Fruit fly (Drosophila melanogaster) whole organism, embryonic: ENCODE data around the gene CG42763.

Experiments used
- BEAF-32 ChIP-seq: fragments of 200-800 bp; sonication (Bioruptor generic); optimal IDR thresholded peaks from 3 replicates; lab custom pipeline; 2017; ENCODE audit warnings: missing biosample characterization, missing genetic modification characterization, mild to moderate bottlenecking, moderate library complexity, missing genetic modification reagents
- Bgb ChIP-seq: fragments of 200-800 bp; sonication (Bioruptor generic); IDR thresholded peaks from 2 replicates; pipeline ENCODE4 v1.3.6; 2022; ENCODE audit warnings: missing biosample characterization, missing genetic modification characterization; ENCODE audit not compliant: partially characterized antibody
- CG13424 ChIP-seq: fragments of 200-800 bp; sonication (Bioruptor generic); optimal IDR thresholded peaks from 2 replicates; lab custom pipeline; 2019; ENCODE audit warnings: missing biosample characterization, mild to moderate bottlenecking, missing genetic modification characterization, moderate library complexity
- CG13624 ChIP-seq: fragments of 200-800 bp; sonication (Bioruptor generic); optimal IDR thresholded peaks from 2 replicates; lab custom pipeline; 2016; ENCODE audit warnings: missing biosample characterization, missing genetic modification characterization
- CG14965 ChIP-seq: fragments of 200-800 bp; sonication (Bioruptor generic); optimal IDR thresholded peaks from 2 replicates; lab custom pipeline; 2016; ENCODE audit warnings: missing biosample characterization, missing genetic modification characterization, borderline replicate concordance
- CG15479 ChIP-seq: fragments of 200-800 bp; sonication (Bioruptor generic); optimal IDR thresholded peaks from 3 replicates; lab custom pipeline; 2019; ENCODE audit warnings: missing biosample characterization, mild to moderate bottlenecking, missing genetic modification characterization, moderate library complexity
- CG16779 ChIP-seq: fragments of 200-800 bp; sonication (Bioruptor generic); IDR thresholded peaks from 2 replicates; pipeline ENCODE4 v1.3.6; 2022; ENCODE audit warnings: missing biosample characterization, missing genetic modification characterization
- CG1792 ChIP-seq: fragments of 200-800 bp; sonication (Bioruptor generic); optimal IDR thresholded peaks from 2 replicates; lab custom pipeline; 2016; ENCODE audit warnings: missing biosample characterization, missing genetic modification characterization
- CG18011 ChIP-seq: fragments of 200-800 bp; sonication (Bioruptor generic); optimal IDR thresholded peaks from 2 replicates; lab custom pipeline; 2017; ENCODE audit warnings: missing biosample characterization, missing genetic modification characterization, mild to moderate bottlenecking, moderate library complexity, missing genotype
- CG34224 ChIP-seq: fragments of 200-800 bp; sonication (Bioruptor generic); IDR thresholded peaks from 3 replicates; pipeline ENCODE4 v1.3.6; 2022; ENCODE audit warnings: missing biosample characterization, missing genetic modification characterization; ENCODE audit not compliant: partially characterized antibody
- CG34376 ChIP-seq: fragments of 200-800 bp; sonication (Bioruptor generic); optimal IDR thresholded peaks from 2 replicates; lab custom pipeline; 2018; ENCODE audit warnings: missing biosample characterization, mild to moderate bottlenecking, missing genetic modification characterization
- CG4707 ChIP-seq: fragments of 200-800 bp; sonication (Bioruptor generic); optimal IDR thresholded peaks from 2 replicates; lab custom pipeline; 2018; ENCODE audit warnings: missing biosample characterization, mild to moderate bottlenecking, missing genetic modification characterization, moderate library complexity
- CG5245 ChIP-seq: fragments of 200-800 bp; sonication (Bioruptor generic); optimal IDR thresholded peaks from 3 replicates; lab custom pipeline; 2016; ENCODE audit warnings: missing biosample characterization, missing genetic modification characterization
- CG6654 ChIP-seq: fragments of 200-800 bp; sonication (Bioruptor generic); optimal IDR thresholded peaks from 2 replicates; lab custom pipeline; 2017; ENCODE audit warnings: missing biosample characterization, mild to moderate bottlenecking, missing genetic modification characterization
- CG6689 ChIP-seq: fragments of 200-800 bp; sonication (Bioruptor generic); IDR thresholded peaks from 2 replicates; pipeline ENCODE4 v1.3.6; 2022; ENCODE audit warnings: missing biosample characterization, missing genetic modification characterization
- CG7372 ChIP-seq: fragments of 200-800 bp; sonication (Bioruptor generic); IDR thresholded peaks from 2 replicates; pipeline ENCODE4 v1.3.6; 2022; ENCODE audit warnings: missing biosample characterization, missing genetic modification characterization
- CG9609 ChIP-seq: fragments of 200-800 bp; sonication (Bioruptor generic); optimal IDR thresholded peaks from 3 replicates; lab custom pipeline; 2016; ENCODE audit warnings: missing biosample characterization, missing genetic modification characterization
- CoRest ChIP-seq: fragments of 200-800 bp; sonication (Bioruptor generic); optimal IDR thresholded peaks from 3 replicates; lab custom pipeline; 2018; ENCODE audit warnings: missing biosample characterization, mild to moderate bottlenecking, missing genetic modification characterization, moderate library complexity
- D19A ChIP-seq: fragments of 200-800 bp; optimal IDR thresholded peaks from 3 replicates; lab custom pipeline; 2019; ENCODE audit warnings: missing biosample characterization, mild to moderate bottlenecking, missing genetic modification characterization, moderate library complexity
- E2f1 ChIP-seq: fragments of 200-800 bp; sonication (Bioruptor generic); IDR thresholded peaks from 2 replicates; pipeline ENCODE4 v1.3.6; 2022; ENCODE audit warnings: missing biosample characterization, missing genetic modification characterization
- Fer1 ChIP-seq: fragments of 200-800 bp; sonication (Bioruptor generic); optimal IDR thresholded peaks from 2 replicates; lab custom pipeline; 2017; ENCODE audit warnings: missing biosample characterization, mild to moderate bottlenecking, missing genetic modification characterization
- HLHmδ ChIP-seq: fragments of 200-800 bp; sonication (Bioruptor generic); optimal IDR thresholded peaks from 2 replicates; lab custom pipeline; 2018; ENCODE audit warnings: missing biosample characterization, mild to moderate bottlenecking, missing genetic modification characterization, moderate library complexity
- Hr78 ChIP-seq, 2 experiments: fragments of 200-800 bp in 1 of 2; fragments of >200 bp in 1 of 2; sonication (Bioruptor generic) in 1 of 2; optimal IDR thresholded peaks; 2 replicates each; lab custom pipeline; 2017 to 2019; ENCODE audit warnings: missing biosample characterization in 2 of 2, missing genetic modification characterization in 2 of 2, mild to moderate bottlenecking in 1 of 2, moderate library complexity in 1 of 2
- Lim3 ChIP-seq: fragments of 200-800 bp; sonication (Bioruptor generic); IDR thresholded peaks from 2 replicates; pipeline ENCODE4 v1.3.6; 2022; ENCODE audit warnings: missing biosample characterization, missing genetic modification characterization
- Oaz ChIP-seq: fragments of 200-800 bp; sonication (Bioruptor generic); IDR thresholded peaks from 2 replicates; pipeline ENCODE4 v1.3.6; 2022; ENCODE audit warnings: missing biosample characterization, missing genetic modification characterization
- Sin3A ChIP-seq: fragments of >200 bp; optimal IDR thresholded peaks from 2 replicates; lab custom pipeline; 2018
- cato ChIP-seq: fragments of 200-800 bp; sonication (Bioruptor generic); optimal IDR thresholded peaks from 2 replicates; lab custom pipeline; 2016; ENCODE audit warnings: missing biosample characterization, missing genetic modification characterization, borderline replicate concordance
- chif ChIP-seq, 2 experiments: fragments of 200-800 bp; sonication (Bioruptor generic); optimal IDR thresholded peaks; 3 replicates each; lab custom pipeline; 2016; ENCODE audit warnings: missing biosample characterization in 2 of 2, missing genetic modification characterization in 2 of 2
- crp ChIP-seq, 2 experiments: fragments of 200-800 bp; sonication (Bioruptor generic); optimal IDR thresholded peaks; 2 replicates in 1 of 2; 3 replicates in 1 of 2; lab custom pipeline; 2017; ENCODE audit warnings: missing biosample characterization in 2 of 2, missing genetic modification characterization in 2 of 2, mild to moderate bottlenecking in 1 of 2, moderate library complexity in 1 of 2
- cwo ChIP-seq: fragments of 200-800 bp; sonication (Bioruptor generic); optimal IDR thresholded peaks from 3 replicates; lab custom pipeline; 2017; ENCODE audit warnings: missing biosample characterization, missing genetic modification characterization, mild to moderate bottlenecking, moderate library complexity, missing genetic modification reagents
- dan ChIP-seq: fragments of 200-800 bp; sonication (Bioruptor generic); IDR thresholded peaks from 2 replicates; pipeline ENCODE4 v1.3.6; 2022; ENCODE audit warnings: missing biosample characterization, missing genetic modification characterization
- dysf ChIP-seq: fragments of 200-800 bp; sonication (Bioruptor generic); IDR thresholded peaks from 3 replicates; pipeline ENCODE4 v1.3.6; 2022; ENCODE audit warnings: missing biosample characterization, missing genetic modification characterization
- ems ChIP-seq: fragments of 200-800 bp; sonication (Bioruptor generic); optimal IDR thresholded peaks from 3 replicates; lab custom pipeline; 2016; ENCODE audit warnings: missing biosample characterization, missing genetic modification characterization
- eve ChIP-seq, 2 experiments: fragments of >200 bp; optimal IDR thresholded peaks; 2 replicates each; lab custom pipeline; 2017; ENCODE audit warnings: missing biosample characterization in 2 of 2, missing genetic modification characterization in 2 of 2
- fd96Cb ChIP-seq: fragments of 200-800 bp; sonication (Bioruptor generic); optimal IDR thresholded peaks from 2 replicates; lab custom pipeline; 2018; ENCODE audit warnings: missing biosample characterization, mild to moderate bottlenecking, missing genetic modification characterization, moderate library complexity
- gsb ChIP-seq: fragments of 200-800 bp; sonication (Bioruptor generic); IDR thresholded peaks from 2 replicates; pipeline ENCODE4 v1.3.6; 2022; ENCODE audit warnings: missing biosample characterization, missing genetic modification characterization
- kni ChIP-seq: fragments of 200-800 bp; sonication (Bioruptor generic); optimal IDR thresholded peaks from 3 replicates; lab custom pipeline; 2017; ENCODE audit warnings: mild to moderate bottlenecking, missing biosample characterization, missing genetic modification reagents, missing genetic modification characterization
- lmd ChIP-seq: fragments of 200-800 bp; sonication (Bioruptor generic); IDR thresholded peaks from 2 replicates; pipeline ENCODE4 v1.3.6; 2022; ENCODE audit warnings: missing biosample characterization, missing genetic modification characterization
- mirr ChIP-seq: fragments of 200-800 bp; sonication (Bioruptor generic); optimal IDR thresholded peaks from 3 replicates; lab custom pipeline; 2018; ENCODE audit warnings: missing biosample characterization, mild to moderate bottlenecking, missing genetic modification characterization
- nau ChIP-seq: fragments of 200-800 bp; sonication (Bioruptor generic); optimal IDR thresholded peaks from 3 replicates; lab custom pipeline; 2017; ENCODE audit warnings: missing biosample characterization, mild to moderate bottlenecking, missing genetic modification characterization, missing genetic modification reagents
- nom ChIP-seq: fragments of 200-800 bp; sonication (Bioruptor generic); optimal IDR thresholded peaks from 2 replicates; lab custom pipeline; 2017; ENCODE audit warnings: missing biosample characterization, missing genetic modification characterization, mild to moderate bottlenecking, moderate library complexity, missing genetic modification reagents
- seq ChIP-seq: fragments of 200-800 bp; sonication (Bioruptor generic); IDR thresholded peaks from 2 replicates; pipeline ENCODE4 v1.3.6; 2022; ENCODE audit warnings: missing biosample characterization, missing genetic modification characterization
- tll ChIP-seq, 2 experiments: fragments of 200-800 bp in 1 of 2; fragments of >200 bp in 1 of 2; sonication (Bioruptor generic) in 1 of 2; optimal IDR thresholded peaks; 2 replicates each; lab custom pipeline; 2017 to 2019; ENCODE audit warnings: missing biosample characterization in 2 of 2, missing genetic modification characterization in 2 of 2, mild to moderate bottlenecking in 1 of 2, moderate library complexity in 1 of 2
- twi ChIP-seq: fragments of 200-800 bp; optimal IDR thresholded peaks from 2 replicates; lab custom pipeline; 2019; ENCODE audit warnings: missing biosample characterization, mild to moderate bottlenecking, missing genetic modification characterization, moderate library complexity
- unpg ChIP-seq: fragments of 200-800 bp; sonication (Bioruptor generic); optimal IDR thresholded peaks from 3 replicates; lab custom pipeline; 2018; ENCODE audit warnings: missing biosample characterization, mild to moderate bottlenecking, missing genetic modification characterization, moderate library complexity
- zen ChIP-seq: fragments of 200-800 bp; sonication (Bioruptor generic); optimal IDR thresholded peaks from 3 replicates; lab custom pipeline; 2018; ENCODE audit warnings: missing biosample characterization, mild to moderate bottlenecking, missing genetic modification characterization, moderate library complexity

Gene CG42763

DNA sequence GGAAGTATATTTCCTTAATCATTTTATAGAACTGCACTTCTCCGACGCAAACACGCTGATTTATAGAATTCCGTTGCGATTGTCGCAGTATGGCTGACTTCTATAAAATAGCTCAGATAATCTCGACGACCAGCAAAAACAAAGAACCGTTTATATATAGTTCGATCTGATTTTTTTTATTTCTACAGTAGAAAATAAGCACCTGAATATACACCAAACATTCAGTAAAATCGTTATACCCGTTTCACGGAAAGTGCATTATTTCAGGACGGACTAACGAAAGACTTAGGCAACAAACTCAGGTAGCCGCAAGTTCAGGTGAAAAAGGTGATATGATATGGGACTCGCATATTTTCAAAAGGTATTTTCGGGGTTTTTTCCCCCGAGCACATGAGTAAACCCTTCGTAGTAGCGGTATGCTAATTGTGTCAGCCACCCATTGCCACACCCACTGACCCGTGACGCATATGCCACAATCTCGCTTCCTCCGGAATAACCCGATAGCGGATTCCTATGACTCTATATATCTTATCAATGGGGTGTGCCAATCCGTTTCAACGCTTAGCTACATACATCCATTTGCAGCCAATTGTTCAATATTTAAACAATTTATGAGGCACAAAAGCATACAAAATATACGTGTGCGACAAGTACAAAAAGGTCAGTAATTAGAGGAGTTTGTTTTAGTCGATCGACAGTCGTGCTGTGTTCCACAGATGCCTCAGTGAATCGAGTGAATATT, at the start of gene CG42763, which contains the start of gene CG43394:
Gene CG42763, minus strand, starts transcription at position 41 of the 742 bp plus-strand sequence.
Gene CG43394, plus strand, starts transcription at position 692 of the 742 bp plus-strand sequence.
- TF ChIP-seq D19A, result peak; percentile 72
- peak; percentile 38 for TF ChIP-seq zen (tag; lab: Kevin White, UChicago)
- TF ChIP-seq chif (GFP tag; optimal IDR thresholded peaks at IDR 0.05; lab: Kevin White, UChicago), result no peak
- no peak for TF ChIP-seq crp (GFP tag; optimal IDR thresholded peaks at IDR 0.05; lab: Kevin White, UChicago)
- TF ChIP-seq Lim3, result no peak
- TF ChIP-seq CG34224, result no peak
- TF ChIP-seq Fer1, result no peak
- no peak for TF ChIP-seq CG6654 (GFP tag; lab: Kevin White, UChicago)
- TF ChIP-seq seq (GFP tag; lab: Robert Waterston, UW), result no peak
- TF ChIP-seq twi, result peak; percentile 22
- no peak for TF ChIP-seq gsb (GFP tag; lab: Robert Waterston, UW)
- no peak for TF ChIP-seq CG16779
- no peak for TF ChIP-seq BEAF-32
- TF ChIP-seq eve (GFP tag; optimal IDR thresholded peaks at IDR 0.05; lab: Kevin White, UChicago), result no peak
- TF ChIP-seq tll (GFP tag; optimal IDR thresholded peaks at IDR 0.05; lab: Kevin White, UChicago), result peak in 1 of 2 experiments; percentile 75
- TF ChIP-seq Oaz (GFP tag; lab: Robert Waterston, UW), result no peak
- TF ChIP-seq Hr78 (GFP tag; optimal IDR thresholded peaks at IDR 0.05; lab: Kevin White, UChicago), result no peak
- no peak for TF ChIP-seq CG5245 (GFP tag; lab: Kevin White, UChicago)
- no peak for TF ChIP-seq CG13624 (GFP tag; lab: Kevin White, UChicago)
- no peak for TF ChIP-seq HLHmδ
- no peak for TF ChIP-seq dysf (GFP tag; lab: Robert Waterston, UW)
- TF ChIP-seq dan, result no peak
- no peak for TF ChIP-seq Bgb (GFP tag; lab: Robert Waterston, UW)
- no peak for TF ChIP-seq cwo (GFP tag; lab: Kevin White, UChicago)
- TF ChIP-seq nau (GFP tag; lab: Kevin White, UChicago), result no peak
- TF ChIP-seq CG14965 (GFP tag; lab: Kevin White, UChicago), result no peak
- TF ChIP-seq kni (GFP tag; lab: Kevin White, UChicago), result no peak
- TF ChIP-seq CG15479 (GFP tag; lab: Kevin White, UChicago), result peak; percentile 56
- TF ChIP-seq ems (GFP tag; lab: Kevin White, UChicago), result no peak
- no peak for TF ChIP-seq lmd
- no peak for TF ChIP-seq CG9609
- no peak for TF ChIP-seq CG4707
- TF ChIP-seq mirr (GFP tag; lab: Kevin White, UChicago), result no peak
- no peak for TF ChIP-seq CG1792
- no peak for TF ChIP-seq CG7372 (GFP tag; lab: Robert Waterston, UW)
- TF ChIP-seq CG34376 (GFP tag; lab: Kevin White, UChicago), result no peak
- TF ChIP-seq unpg (GFP tag; lab: Kevin White, UChicago), result no peak

DNA sequence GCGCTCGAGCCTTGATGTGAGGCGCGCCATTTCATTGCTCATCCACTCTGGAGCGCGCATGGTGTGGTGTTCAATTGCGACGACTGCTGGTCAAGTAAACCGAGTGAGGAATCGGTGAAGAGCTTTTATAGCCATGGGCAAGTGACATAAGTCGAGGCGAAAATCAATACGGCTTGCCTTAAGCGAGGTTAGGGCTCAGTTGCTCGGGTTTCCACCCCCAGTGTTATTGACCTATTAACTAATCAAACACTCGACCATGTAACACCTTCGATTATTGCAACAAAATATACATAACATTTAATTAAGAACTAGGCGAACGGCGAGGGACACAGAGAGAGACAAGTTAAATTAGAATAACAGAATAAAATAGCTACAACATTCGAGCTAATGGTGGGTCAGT, 45.8 kb upstream of the CG42763 start, which contains the start of gene CG34134:
Gene CG34134, minus strand, starts transcription at position 101 of the 400 bp plus-strand sequence.
- TF ChIP-seq Sin3A (lab: Kevin White, UChicago) (no peak), CG6689 (no peak), cato (GFP tag; lab: Kevin White, UChicago) (no peak), lmd (no peak), E2f1 (GFP tag; lab: Robert Waterston, UW) (no peak), CG18011 (no peak), CG13424 (tag; lab: Kevin White, UChicago) (no peak), nom (GFP tag; lab: Kevin White, UChicago) (no peak), fd96Cb (tag; lab: Kevin White, UChicago) (no peak), CoRest (tag; lab: Kevin White, UChicago) (no peak)
